Fruit fly (Drosophila melanogaster) whole organism, adult: ENCODE data around the gene CG14327.

ENCODE experiments used
- CG11617 ChIP-seq: fragments of 200-800 bp; sonication (Bioruptor generic); optimal IDR thresholded peaks from 2 replicates; lab custom pipeline; 2017; ENCODE audit warnings: mild to moderate bottlenecking, missing biosample characterization, missing genetic modification reagents, missing genetic modification characterization
- CG12768 ChIP-seq: fragments of 200-800 bp; sonication (Bioruptor generic); optimal IDR thresholded peaks from 2 replicates; lab custom pipeline; 2017; ENCODE audit warnings: missing biosample characterization, missing genetic modification characterization, mild to moderate bottlenecking, moderate library complexity, missing genetic modification reagents
- CG14711 ChIP-seq: fragments of 200-800 bp; sonication (Bioruptor generic); optimal IDR thresholded peaks from 2 replicates; lab custom pipeline; 2018; ENCODE audit warnings: missing biosample characterization, mild to moderate bottlenecking, missing genetic modification characterization, moderate library complexity
- CG1620 ChIP-seq: fragments of 200-800 bp; sonication (Bioruptor generic); optimal IDR thresholded peaks from 2 replicates; lab custom pipeline; 2016; ENCODE audit warnings: missing biosample characterization, missing genetic modification characterization
- CG33017 ChIP-seq: fragments of 200-800 bp; sonication (Bioruptor generic); optimal IDR thresholded peaks from 2 replicates; lab custom pipeline; 2018; ENCODE audit warnings: missing biosample characterization, mild to moderate bottlenecking, missing genetic modification characterization, moderate library complexity
- CG5204 ChIP-seq: fragments of 200-800 bp; sonication (Bioruptor generic); optimal IDR thresholded peaks from 2 replicates; lab custom pipeline; 2016; ENCODE audit warnings: missing biosample characterization, missing genetic modification characterization
- CG7045 ChIP-seq: fragments of 200-800 bp; sonication (Bioruptor generic); optimal IDR thresholded peaks from 2 replicates; lab custom pipeline; 2017; ENCODE audit warnings: missing biosample characterization, mild to moderate bottlenecking, missing genetic modification characterization
- CG7101 ChIP-seq: fragments of 200-800 bp; sonication (Bioruptor generic); optimal IDR thresholded peaks from 2 replicates; lab custom pipeline; 2018; ENCODE audit warnings: missing biosample characterization, mild to moderate bottlenecking, missing genetic modification characterization, moderate library complexity
- Clk ChIP-seq: fragments of 200-800 bp; sonication (Bioruptor generic); optimal IDR thresholded peaks from 2 replicates; lab custom pipeline; 2017; ENCODE audit warnings: missing biosample characterization, missing genetic modification characterization
- Crg-1 ChIP-seq: fragments of 200-800 bp; sonication (Bioruptor generic); optimal IDR thresholded peaks from 2 replicates; lab custom pipeline; 2016; ENCODE audit warnings: missing biosample characterization, missing genetic modification characterization
- Hr96 ChIP-seq: fragments of 200-800 bp; sonication (Bioruptor generic); optimal IDR thresholded peaks from 2 replicates; lab custom pipeline; 2016; ENCODE audit warnings: missing biosample characterization, missing genetic modification characterization
- Mnt ChIP-seq: fragments of 200-800 bp; sonication (Bioruptor generic); optimal IDR thresholded peaks from 2 replicates; lab custom pipeline; 2016; ENCODE audit warnings: missing biosample characterization, mild to moderate bottlenecking, missing genetic modification characterization
- bab1 ChIP-seq: fragments of 200-800 bp; sonication (Bioruptor generic); optimal IDR thresholded peaks from 3 replicates; lab custom pipeline; 2019; ENCODE audit warnings: missing biosample characterization, mild to moderate bottlenecking, missing genetic modification characterization, moderate library complexity
- cic ChIP-seq: fragments of 200-800 bp; sonication (Bioruptor generic); optimal IDR thresholded peaks from 2 replicates; lab custom pipeline; 2017; ENCODE audit warnings: missing biosample characterization, mild to moderate bottlenecking, missing genetic modification characterization, moderate library complexity
- cnc ChIP-seq, 2 experiments: fragments of >200 bp; optimal IDR thresholded peaks; 2 replicates each; lab custom pipeline; 2017
- kay ChIP-seq: fragments of 200-800 bp; sonication (Bioruptor generic); peaks from one replicate; lab custom pipeline; 2016; ENCODE audit warnings: missing biosample characterization, missing genetic modification characterization, borderline replicate concordance
- ovo ChIP-seq: fragments of 200-800 bp; sonication (Bioruptor generic); optimal IDR thresholded peaks from 2 replicates; lab custom pipeline; 2016; ENCODE audit warnings: missing biosample characterization, missing genetic modification characterization
- pad ChIP-seq: fragments of 200-800 bp; sonication (Bioruptor generic); optimal IDR thresholded peaks from 3 replicates; lab custom pipeline; 2017; ENCODE audit warnings: missing biosample characterization, missing genetic modification characterization, mild to moderate bottlenecking, moderate library complexity, missing genetic modification reagents
- tj ChIP-seq: fragments of 200-800 bp; sonication (Bioruptor generic); optimal IDR thresholded peaks from 3 replicates; lab custom pipeline; 2017; ENCODE audit warnings: missing biosample characterization, mild to moderate bottlenecking, missing genetic modification characterization, moderate library complexity
- toe ChIP-seq: fragments of 200-800 bp; sonication (Bioruptor generic); optimal IDR thresholded peaks from 2 replicates; lab custom pipeline; 2016; ENCODE audit warnings: missing biosample characterization, missing genetic modification characterization

The CG14327 gene

dm6 chr3R:17631176-17631865 lies 17.8 kb downstream of the CG14327 start:
- TF ChIP-seq CG11617 (GFP tag; lab: Kevin White, UChicago) (no peak), bab1 (GFP tag; lab: Kevin White, UChicago) (peak; percentile 40), tj (GFP tag; lab: Kevin White, UChicago) (peak; percentile 56)

- TF ChIP-seq CG5204 (GFP tag; lab: Kevin White, UChicago) (no peak), Hr96 (GFP tag; lab: Kevin White, UChicago) (no peak), CG14711 (tag; lab: Kevin White, UChicago) (no peak), CG12768 (GFP tag; lab: Kevin White, UChicago) (no peak)
Measured at dm6 chr3R:17644019-17644418, 30.5 kb downstream of the CG14327 start.

dm6 chr3R:17645239-17645638 lies 31.7 kb downstream of the CG14327 start:
- no peak for TF ChIP-seq CG7101 (tag; lab: Kevin White, UChicago)
- TF ChIP-seq cic, result no peak
- peak; percentile 50 for TF ChIP-seq tj (GFP tag; lab: Kevin White, UChicago)
- no peak for TF ChIP-seq Crg-1 (GFP tag; lab: Kevin White, UChicago)
- no peak for TF ChIP-seq toe (GFP tag; lab: Kevin White, UChicago)
- no peak for TF ChIP-seq ovo
- TF ChIP-seq bab1 (GFP tag; lab: Kevin White, UChicago), result peak; percentile 41
- peak; percentile 82 for TF ChIP-seq kay (GFP tag; lab: Kevin White, UChicago)

dm6 chr3R:17646102-17647050 lies 32.9 kb downstream of the CG14327 start:
- TF ChIP-seq CG33017 (tag; lab: Kevin White, UChicago) (no peak), CG5204 (GFP tag; lab: Kevin White, UChicago) (no peak), bab1 (GFP tag; lab: Kevin White, UChicago) (peak; percentile 22), CG1620 (GFP tag; lab: Kevin White, UChicago) (no peak)

dm6 chr3R:17647444-17647843 lies 33.9 kb downstream of the CG14327 start, which contains the start of gene CG14322:
Gene CG14322, plus strand, starts transcription at chr3R:17647679.
- TF ChIP-seq ovo, result no peak
- TF ChIP-seq pad (GFP tag; lab: Kevin White, UChicago), result no peak
- no peak for TF ChIP-seq Clk (GFP tag; lab: Kevin White, UChicago)
- TF ChIP-seq CG7045 (GFP tag; lab: Kevin White, UChicago), result no peak
- TF ChIP-seq Mnt, result no peak
- no peak for TF ChIP-seq kay (GFP tag; lab: Kevin White, UChicago)
- no peak for TF ChIP-seq Hr96 (GFP tag; lab: Kevin White, UChicago)
- TF ChIP-seq toe (GFP tag; lab: Kevin White, UChicago), result peak; percentile 30
- TF ChIP-seq CG12768 (GFP tag; lab: Kevin White, UChicago), result no peak
- TF ChIP-seq bab1 (GFP tag; lab: Kevin White, UChicago), result peak; percentile 19
- TF ChIP-seq CG14711 (tag; lab: Kevin White, UChicago), result peak; percentile 10
- TF ChIP-seq CG11617 (GFP tag; lab: Kevin White, UChicago), result no peak

dm6 chr3R:17653879-17654278 lies 40.4 kb downstream of the CG14327 start:
- TF ChIP-seq tj (GFP tag; lab: Kevin White, UChicago) (no peak), CG1620 (GFP tag; lab: Kevin White, UChicago) (no peak), ovo (no peak), Crg-1 (GFP tag; lab: Kevin White, UChicago) (no peak), CG5204 (GFP tag; lab: Kevin White, UChicago) (no peak), bab1 (GFP tag; lab: Kevin White, UChicago) (no peak), Mnt (no peak), CG33017 (tag; lab: Kevin White, UChicago) (no peak)

dm6 chr3R:17655040-17655439 lies 41.5 kb downstream of the CG14327 start:
- TF ChIP-seq cnc (optimal IDR thresholded peaks at IDR 0.05; lab: Kevin White, UChicago) (no peak), tj (GFP tag; lab: Kevin White, UChicago) (no peak), bab1 (GFP tag; lab: Kevin White, UChicago) (no peak), CG14711 (tag; lab: Kevin White, UChicago) (no peak), Hr96 (GFP tag; lab: Kevin White, UChicago) (no peak), Mnt (no peak), CG12768 (GFP tag; lab: Kevin White, UChicago) (no peak), kay (GFP tag; lab: Kevin White, UChicago) (no peak), cic (no peak), CG33017 (tag; lab: Kevin White, UChicago) (no peak), CG11617 (GFP tag; lab: Kevin White, UChicago) (no peak), ovo (no peak), toe (GFP tag; lab: Kevin White, UChicago) (no peak), CG7045 (GFP tag; lab: Kevin White, UChicago) (no peak), pad (GFP tag; lab: Kevin White, UChicago) (no peak), CG7101 (tag; lab: Kevin White, UChicago) (no peak)
